Worm (Caenorhabditis elegans): ENCODE data around the gene mec-9.

Gene mec-9

DNA sequence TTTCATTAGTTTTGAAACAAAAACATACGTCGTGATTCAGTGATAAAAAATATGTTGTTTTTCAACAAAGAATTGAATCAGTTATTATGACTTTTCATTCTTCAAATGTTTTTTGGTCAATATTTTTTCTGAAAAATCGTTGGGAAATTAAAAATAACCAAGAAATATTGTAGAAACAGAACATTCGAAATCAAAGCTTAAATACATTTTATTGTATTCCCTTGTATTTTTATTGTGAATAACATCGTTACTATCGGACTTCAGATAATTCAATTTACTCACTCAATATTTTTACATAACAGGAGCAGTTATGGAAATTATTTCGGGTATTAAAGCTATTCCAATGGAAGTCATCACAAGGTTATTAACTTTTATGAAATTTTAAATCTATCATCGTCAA lies 1.7 kb upstream of the mec-9 start, which contains the start of gene C50H2.4:
TSS of gene C50H2.4 (plus strand) at position 301 of the 400 bp plus-strand sequence.
- TF ChIP-seq ceh-40 (GFP tag; IDR thresholded peaks at IDR 0.05) (no peak), ceh-79 (tag; optimal IDR thresholded peaks at IDR 0.05) (no peak), Y56A3A.18 (GFP tag; IDR thresholded peaks at IDR 0.05) (no peak), ets-4 (GFP tag; optimal IDR thresholded peaks at IDR 0.05) (no peak), B0336.3 (GFP tag; IDR thresholded peaks at IDR 0.05) (no peak), F55B11.4 (tag; optimal IDR thresholded peaks at IDR 0.05; ENCODE audit: borderline replicate concordance, insufficient read depth) (no peak), nhr-90 (tag; optimal IDR thresholded peaks at IDR 0.05) (no peak), nhr-179 (tag; optimal IDR thresholded peaks at IDR 0.05) (no peak), F23B12.7 (tag; optimal IDR thresholded peaks at IDR 0.05; ENCODE audit: insufficient read depth) (no peak), sdz-38 (tag; optimal IDR thresholded peaks at IDR 0.05) (no peak), ztf-18 (tag; optimal IDR thresholded peaks at IDR 0.05) (no peak)

DNA sequence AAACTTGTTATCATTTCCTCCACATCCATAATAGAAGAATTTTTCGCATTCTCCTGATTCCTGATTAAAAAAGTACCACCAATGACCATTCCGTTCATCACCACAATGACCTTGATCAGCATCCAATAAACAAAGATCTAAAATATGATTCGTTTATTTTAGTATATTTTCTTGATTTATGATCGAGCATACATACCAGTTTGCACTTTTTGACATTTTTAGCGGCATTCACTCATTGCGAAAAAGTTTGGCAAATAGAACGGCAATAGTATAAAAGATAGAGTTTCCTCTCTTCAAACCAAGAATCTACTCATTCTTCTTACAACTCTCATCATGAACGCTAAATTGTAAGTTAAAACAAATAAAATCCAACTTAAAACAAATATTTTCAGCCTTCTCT lies 1.1 kb downstream of the mec-9 start, which contains the start of gene fipr-10:
TSS of gene fipr-10 (plus strand) at position 301 of the 400 bp plus-strand sequence.
- TF ChIP-seq ztf-3 (GFP tag; optimal IDR thresholded peaks at IDR 0.05) (no peak), sea-2 (GFP tag; IDR thresholded peaks at IDR 0.05) (no peak), hrde-1 (tag; optimal IDR thresholded peaks at IDR 0.05; ENCODE audit: borderline replicate concordance) (no peak), hmg-1.2 (GFP tag; IDR thresholded peaks at IDR 0.05) (no peak), die-1 (tag; optimal IDR thresholded peaks at IDR 0.05) (no peak), egl-44 (GFP tag; IDR thresholded peaks at IDR 0.05) (no peak), gei-17 (GFP tag; optimal IDR thresholded peaks at IDR 0.05) (no peak), tbx-9 (tag; optimal IDR thresholded peaks at IDR 0.05; ENCODE audit: borderline replicate concordance) (no peak), nhr-80 (tag; optimal IDR thresholded peaks at IDR 0.05) (no peak), repo-1 (tag; optimal IDR thresholded peaks at IDR 0.05) (no peak), ekl-4 (GFP tag; IDR thresholded peaks at IDR 0.05) (no peak), tbp1 (GFP tag; optimal IDR thresholded peaks at IDR 0.05) (no peak), mcd-1 (GFP tag; IDR thresholded peaks at IDR 0.05) (no peak), F49E8.2 (tag; optimal IDR thresholded peaks at IDR 0.05; ENCODE audit: insufficient read depth) (no peak), ztf-6 (GFP tag; IDR thresholded peaks at IDR 0.05) (no peak), snpc-1.1 (tag; optimal IDR thresholded peaks at IDR 0.05; ENCODE audit: insufficient read depth) (no peak), Y95B8A.8 (GFP tag; IDR thresholded peaks at IDR 0.05) (no peak), aptf-3 (GFP tag; IDR thresholded peaks at IDR 0.05) (no peak)

DNA sequence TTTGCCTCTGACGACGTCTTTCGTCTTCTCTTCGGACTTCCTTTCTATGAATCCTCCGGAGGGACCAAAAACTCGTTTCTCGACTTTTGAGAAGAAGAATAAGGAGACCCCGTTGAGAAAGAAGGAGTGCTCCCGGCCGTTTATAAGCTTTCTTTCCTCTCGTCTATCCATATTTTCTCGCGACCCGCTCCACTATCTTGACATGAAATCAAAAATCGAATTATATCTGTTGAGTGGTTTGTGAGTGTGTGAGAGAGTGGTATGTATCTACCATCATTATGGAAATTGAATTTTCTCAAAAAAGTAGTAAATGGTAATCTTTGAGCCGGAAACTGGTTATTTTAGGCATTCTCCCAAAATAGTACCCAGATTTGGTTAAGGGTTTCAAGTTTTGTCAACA lies 3.8 kb downstream of the mec-9 start:
- TF ChIP-seq C06A6.2 (GFP tag; conservative IDR thresholded peaks at IDR 0.05) (no peak), egl-18 (GFP tag; IDR thresholded peaks at IDR 0.05) (no peak), snpc-4 (GFP tag; optimal IDR thresholded peaks at IDR 0.05) (no peak), snpc-4 (tag; optimal IDR thresholded peaks at IDR 0.05) (no peak), K11D2.4 (GFP tag; IDR thresholded peaks at IDR 0.05) (no peak), dpl-1 (GFP tag; optimal IDR thresholded peaks at IDR 0.05) (no peak), F23B12.7 (tag; optimal IDR thresholded peaks at IDR 0.05; ENCODE audit: insufficient read depth) (no peak), pha-4 (tag; optimal IDR thresholded peaks at IDR 0.05) (no peak)

DNA sequence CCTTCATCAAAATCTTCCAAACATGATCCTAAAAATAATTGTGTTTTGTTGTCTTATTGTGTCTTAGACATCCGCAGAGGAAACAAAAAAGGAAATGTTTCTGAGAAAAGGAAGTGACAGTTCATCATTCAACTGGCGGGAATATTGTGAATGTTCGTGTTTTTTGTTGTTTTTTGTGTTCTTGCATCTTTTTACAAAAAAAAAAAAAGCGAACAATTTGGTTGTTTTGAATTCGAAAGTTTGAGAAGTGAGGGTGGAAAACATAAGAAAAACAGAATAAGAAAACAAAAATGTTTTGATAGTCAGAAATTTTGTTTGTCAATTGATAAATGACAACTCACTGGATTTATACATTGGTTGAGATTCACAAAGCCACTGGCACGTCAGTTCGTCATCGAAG lies 5.3 kb downstream of the mec-9 start:
- TF ChIP-seq aptf-2 (GFP tag; conservative IDR thresholded peaks at IDR 0.05) (no peak), attf-6 (GFP tag; IDR thresholded peaks at IDR 0.05) (no peak), ztf-28 (GFP tag; IDR thresholded peaks at IDR 0.05) (no peak), F22D6.2 (tag; optimal IDR thresholded peaks at IDR 0.05) (no peak), ceh-58 (GFP tag; IDR thresholded peaks at IDR 0.05) (no peak), bed-1 (GFP tag; IDR thresholded peaks at IDR 0.05) (no peak), ztf-25 (GFP tag; IDR thresholded peaks at IDR 0.05) (no peak), F33H1.4 (GFP tag; IDR thresholded peaks at IDR 0.05) (no peak), B0336.3 (GFP tag; IDR thresholded peaks at IDR 0.05) (no peak), K11D2.4 (GFP tag; IDR thresholded peaks at IDR 0.05) (no peak), madf-8 (GFP tag; conservative IDR thresholded peaks at IDR 0.05) (no peak), hsf-1 (GFP tag; IDR thresholded peaks at IDR 0.05) (no peak), Y56A3A.18 (GFP tag; IDR thresholded peaks at IDR 0.05) (no peak), ceh-79 (tag; optimal IDR thresholded peaks at IDR 0.05) (no peak), chd-7 (tag; optimal IDR thresholded peaks at IDR 0.05) (no peak)

All from whole organism, young adult.